Fruit fly (Drosophila melanogaster) whole organism, pupa: ENCODE results near the gene dos.

ENCODE experiments used
- CG10348 ChIP-seq: fragments of 200-800 bp; sonication (Bioruptor generic); IDR thresholded peaks from 2 replicates; pipeline ENCODE4 v1.3.6; 2022; ENCODE audit warnings: missing biosample characterization, missing genetic modification characterization
- CG12605 ChIP-seq: fragments of 200-800 bp; sonication (Bioruptor generic); IDR thresholded peaks from 2 replicates; pipeline ENCODE4 v1.3.6; 2022; ENCODE audit warnings: missing biosample characterization, missing genetic modification characterization
- CG13204 ChIP-seq: fragments of 200-800 bp; sonication (Bioruptor generic); optimal IDR thresholded peaks from 2 replicates; lab custom pipeline; 2018; ENCODE audit warnings: missing biosample characterization, mild to moderate bottlenecking, missing genetic modification characterization, moderate library complexity
- CG14655 ChIP-seq: fragments of 200-800 bp; sonication (Bioruptor generic); optimal IDR thresholded peaks from 3 replicates; lab custom pipeline; 2017; ENCODE audit warnings: mild to moderate bottlenecking, missing biosample characterization, missing genetic modification reagents, missing genetic modification characterization
- CG15710 ChIP-seq: fragments of 200-800 bp; sonication (Bioruptor generic); optimal IDR thresholded peaks from 2 replicates; lab custom pipeline; 2018; ENCODE audit warnings: missing biosample characterization, mild to moderate bottlenecking, missing genetic modification characterization, moderate library complexity
- CG17806 ChIP-seq: fragments of 200-800 bp; sonication (Bioruptor generic); optimal IDR thresholded peaks from 2 replicates; lab custom pipeline; 2018; ENCODE audit warnings: missing biosample characterization, mild to moderate bottlenecking, missing genetic modification characterization, moderate library complexity
- CG32121 ChIP-seq: fragments of 200-800 bp; sonication (Bioruptor generic); IDR thresholded peaks from 2 replicates; pipeline ENCODE4 v1.3.6; 2022; ENCODE audit warnings: missing biosample characterization, missing genetic modification characterization
- CG34367 ChIP-seq: fragments of 200-800 bp; sonication (Bioruptor generic); optimal IDR thresholded peaks from 2 replicates; lab custom pipeline; 2018; ENCODE audit warnings: missing biosample characterization, mild to moderate bottlenecking, missing genetic modification characterization
- CG4496 ChIP-seq: fragments of 200-800 bp; sonication (Bioruptor generic); IDR thresholded peaks from 3 replicates; pipeline ENCODE4 v1.3.6; 2022; ENCODE audit warnings: missing biosample characterization, missing genetic modification characterization
- CG8159 ChIP-seq: fragments of 200-800 bp; sonication (Bioruptor generic); optimal IDR thresholded peaks from 3 replicates; lab custom pipeline; 2018; ENCODE audit warnings: missing biosample characterization, mild to moderate bottlenecking, missing genetic modification characterization, moderate library complexity
- CG8301 ChIP-seq: fragments of 200-800 bp; sonication (Bioruptor generic); optimal IDR thresholded peaks from 2 replicates; lab custom pipeline; 2018; ENCODE audit warnings: missing biosample characterization, mild to moderate bottlenecking, missing genetic modification characterization
- CG9948 ChIP-seq: fragments of 200-800 bp; sonication (Bioruptor generic); optimal IDR thresholded peaks from 2 replicates; lab custom pipeline; 2018; ENCODE audit warnings: missing biosample characterization, mild to moderate bottlenecking, missing genetic modification characterization, moderate library complexity
- D1 ChIP-seq: fragments of 200-800 bp; sonication (Bioruptor generic); optimal IDR thresholded peaks from 2 replicates; lab custom pipeline; 2018; ENCODE audit warnings: missing biosample characterization, mild to moderate bottlenecking, missing genetic modification characterization, moderate library complexity
- EcR ChIP-seq: fragments of 200-800 bp; sonication (Bioruptor generic); optimal IDR thresholded peaks from 3 replicates; lab custom pipeline; 2019; ENCODE audit warnings: missing biosample characterization, missing genetic modification characterization, mild to moderate bottlenecking, moderate library complexity, missing genetic modification reagents
- Ets98B ChIP-seq: fragments of 200-800 bp; sonication (Bioruptor generic); IDR thresholded peaks from 2 replicates; pipeline ENCODE4 v1.3.6; 2022; ENCODE audit warnings: missing biosample characterization, missing genetic modification characterization
- Pif1A ChIP-seq: fragments of 200-800 bp; sonication (Bioruptor generic); optimal IDR thresholded peaks from 3 replicates; lab custom pipeline; 2016; ENCODE audit warnings: missing biosample characterization, missing genetic modification characterization
- Pif1B ChIP-seq: fragments of 200-800 bp; sonication (Bioruptor generic); optimal IDR thresholded peaks from 3 replicates; lab custom pipeline; 2016; ENCODE audit warnings: missing biosample characterization, missing genetic modification characterization
- Snoo ChIP-seq: fragments of 200-800 bp; sonication (Bioruptor generic); optimal IDR thresholded peaks from 3 replicates; lab custom pipeline; 2017; ENCODE audit warnings: missing biosample characterization, mild to moderate bottlenecking, missing genetic modification characterization, inconsistent platforms
- fd96Ca ChIP-seq: fragments of 200-800 bp; sonication (Bioruptor generic); IDR thresholded peaks from 3 replicates; pipeline ENCODE4 v1.3.6; 2022; ENCODE audit warnings: missing biosample characterization, missing genetic modification characterization
- gl ChIP-seq: fragments of 200-800 bp; sonication (Bioruptor generic); optimal IDR thresholded peaks from 2 replicates; lab custom pipeline; 2018; ENCODE audit warnings: missing biosample characterization, mild to moderate bottlenecking, missing genetic modification characterization
- rn ChIP-seq: fragments of 200-800 bp; sonication (Bioruptor generic); IDR thresholded peaks from 2 replicates; pipeline ENCODE4 v1.3.6; 2022; ENCODE audit warnings: missing biosample characterization, missing genetic modification characterization

dos gene

DNA sequence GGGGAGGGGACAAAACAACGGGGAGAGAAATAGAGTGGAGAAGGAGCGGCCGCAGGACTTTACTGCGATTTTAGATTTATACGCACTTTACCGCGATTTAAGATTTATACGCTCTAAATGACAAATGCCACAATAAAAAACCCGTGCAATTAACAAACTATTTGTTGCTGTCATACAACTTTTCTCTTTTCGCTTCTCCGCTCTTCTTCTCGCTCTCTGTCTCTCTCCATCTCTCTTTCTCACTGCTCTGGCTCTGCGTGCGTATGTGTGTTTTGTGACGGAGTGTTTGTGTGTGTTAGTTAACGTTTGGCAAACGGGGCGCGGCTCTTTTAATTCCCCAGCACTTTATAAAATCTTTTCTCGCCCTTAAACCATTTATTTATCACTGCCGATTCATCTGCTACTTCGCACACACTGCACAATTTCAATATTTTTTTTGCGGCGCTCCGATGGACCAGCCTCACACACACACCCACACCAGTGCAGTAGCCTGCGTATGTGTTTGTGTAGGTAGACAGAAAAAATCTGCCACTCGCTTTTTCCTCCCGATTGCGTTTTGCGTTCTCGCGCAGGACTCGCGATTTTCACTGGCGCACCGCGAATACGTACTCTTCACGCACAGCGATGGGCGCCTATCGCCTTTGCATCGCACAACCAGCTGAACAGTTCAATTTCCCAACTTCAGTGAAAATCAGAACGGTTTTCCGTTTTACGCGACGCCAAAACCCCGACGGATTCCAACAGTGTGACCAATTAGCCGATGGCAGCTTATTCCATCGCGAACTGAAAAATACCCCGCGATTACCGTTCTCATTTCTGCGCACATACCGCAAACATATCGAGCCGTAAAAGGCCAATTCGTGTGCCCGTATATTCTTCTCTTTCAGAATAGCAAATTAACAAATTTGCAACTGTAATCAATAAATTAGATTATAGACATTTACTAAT lies 3.1 kb upstream of the dos start, which contains the start of gene msn:
Gene msn (minus strand): TSS at position 747 of the 948 bp plus-strand sequence.
- TF ChIP-seq CG13204 (no peak), Snoo (tag; lab: Kevin White, UChicago) (peak; percentile 2), CG10348 (GFP tag; lab: Robert Waterston, UW) (no peak), rn (GFP tag; lab: Robert Waterston, UW) (no peak), Pif1A (GFP tag; lab: Kevin White, UChicago) (no peak), gl (tag; lab: Kevin White, UChicago) (no peak), CG8159 (tag; lab: Kevin White, UChicago) (peak; percentile 15), CG12605 (GFP tag; lab: Robert Waterston, UW) (0 out of 2 replicates have a peak, but pooled peaks have one; percentile 31), CG17806 (tag; lab: Kevin White, UChicago) (no peak), Pif1B (GFP tag; lab: Kevin White, UChicago) (no peak), Ets98B (GFP tag; lab: Robert Waterston, UW) (0 out of 2 replicates have a peak, but pooled peaks have one; percentile 14), CG15710 (tag; lab: Kevin White, UChicago) (no peak), CG14655 (GFP tag; lab: Kevin White, UChicago) (no peak), CG9948 (tag; lab: Kevin White, UChicago) (no peak), EcR (peak; percentile 51), CG34367 (tag; lab: Kevin White, UChicago) (no peak), CG4496 (peak; percentile 52), CG32121 (GFP tag; lab: Robert Waterston, UW) (no peak), D1 (tag; lab: Kevin White, UChicago) (no peak)

DNA sequence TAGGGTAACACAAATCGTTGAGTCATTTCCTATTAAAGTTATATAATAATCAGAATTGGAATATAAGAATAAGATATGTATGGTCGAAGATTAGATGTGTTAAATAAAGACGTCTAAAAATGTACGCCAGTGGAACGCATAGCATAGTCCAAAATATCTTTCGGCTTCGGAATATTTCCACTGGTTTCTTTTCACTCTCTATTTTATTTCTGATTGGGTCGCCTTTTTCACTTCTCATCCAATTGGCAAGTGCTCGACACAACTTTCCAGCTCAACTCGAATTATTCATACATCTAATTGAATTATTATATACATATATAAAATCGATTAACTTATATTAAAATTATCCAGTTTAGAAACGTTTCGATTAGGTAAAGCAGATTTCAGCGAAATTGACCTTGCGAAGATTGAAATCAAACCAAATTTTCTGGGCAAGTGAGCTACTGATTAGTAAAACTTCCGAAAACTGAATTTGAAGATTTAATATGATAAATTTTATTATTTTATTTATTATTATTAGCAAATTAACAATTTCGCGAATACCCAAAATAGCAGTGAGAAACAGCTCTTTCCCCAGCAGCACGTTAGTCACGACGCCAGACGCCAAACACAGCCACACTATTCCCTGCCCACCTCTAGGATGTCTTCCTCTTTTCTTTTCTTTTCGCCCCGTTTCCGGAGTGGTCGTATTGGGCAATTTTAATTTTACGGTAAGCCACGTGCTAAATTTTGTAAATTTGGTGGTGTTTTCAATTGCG lies 2.2 kb upstream of the dos start, which contains the start of gene RpL8:
Gene RpL8 (plus strand): TSS at position 653 of the 758 bp plus-strand sequence.
- TF ChIP-seq CG8159 (tag; lab: Kevin White, UChicago) (peak; percentile 60), Pif1A (GFP tag; lab: Kevin White, UChicago) (peak; percentile 72), Ets98B (GFP tag; lab: Robert Waterston, UW) (peak; percentile 74), D1 (tag; lab: Kevin White, UChicago) (no peak), CG9948 (tag; lab: Kevin White, UChicago) (peak; percentile 1), Snoo (tag; lab: Kevin White, UChicago) (peak; percentile 88), EcR (no peak), CG10348 (GFP tag; lab: Robert Waterston, UW) (no peak), CG17806 (tag; lab: Kevin White, UChicago) (peak; percentile 30), Pif1B (GFP tag; lab: Kevin White, UChicago) (peak; percentile 64), CG15710 (tag; lab: Kevin White, UChicago) (peak; percentile 56), CG8301 (tag; lab: Kevin White, UChicago) (peak; percentile 35), CG12605 (GFP tag; lab: Robert Waterston, UW) (peak; percentile 72), rn (GFP tag; lab: Robert Waterston, UW) (peak; percentile 39; the same call in 1 of the 2 replicates), CG32121 (GFP tag; lab: Robert Waterston, UW) (peak; percentile 33; the same call in 1 of the 2 replicates), CG4496 (peak; percentile 86), fd96Ca (GFP tag; lab: Robert Waterston, UW) (peak; percentile 59; the same call in 1 of the 3 replicates), CG13204 (peak; percentile 69), gl (tag; lab: Kevin White, UChicago) (peak; percentile 47), CG34367 (tag; lab: Kevin White, UChicago) (peak; percentile 73), CG14655 (GFP tag; lab: Kevin White, UChicago) (peak; percentile 53)

DNA sequence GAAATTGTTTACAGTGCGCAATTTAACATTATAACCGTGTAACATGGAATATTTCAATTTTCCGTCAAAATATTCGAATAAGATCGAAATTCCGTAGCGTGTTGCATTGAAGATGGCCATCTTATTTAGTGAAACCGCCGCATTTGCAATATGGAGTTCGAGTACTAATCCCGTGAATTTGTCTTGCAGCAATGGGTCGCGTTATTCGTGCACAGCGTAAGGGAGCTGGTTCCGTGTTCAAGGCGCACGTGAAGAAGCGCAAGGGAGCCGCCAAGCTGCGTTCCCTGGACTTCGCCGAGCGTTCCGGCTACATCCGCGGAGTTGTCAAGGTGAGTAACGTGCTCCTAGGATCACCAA lies 1.7 kb upstream of the dos start:
- TF ChIP-seq EcR, result no peak
- no peak for TF ChIP-seq gl (tag; lab: Kevin White, UChicago)
- no peak for TF ChIP-seq CG4496
- TF ChIP-seq CG12605 (GFP tag; lab: Robert Waterston, UW), result no peak
- TF ChIP-seq CG15710 (tag; lab: Kevin White, UChicago), result no peak
- TF ChIP-seq fd96Ca (GFP tag; lab: Robert Waterston, UW), result no peak
- no peak for TF ChIP-seq CG32121 (GFP tag; lab: Robert Waterston, UW)
- no peak for TF ChIP-seq CG10348 (GFP tag; lab: Robert Waterston, UW)
- no peak for TF ChIP-seq CG14655 (GFP tag; lab: Kevin White, UChicago)
- TF ChIP-seq Pif1A (GFP tag; lab: Kevin White, UChicago), result no peak
- TF ChIP-seq Ets98B (GFP tag; lab: Robert Waterston, UW), result no peak
- TF ChIP-seq CG8159 (tag; lab: Kevin White, UChicago), result no peak
- TF ChIP-seq CG34367 (tag; lab: Kevin White, UChicago), result no peak
- TF ChIP-seq CG13204, result no peak
- no peak for TF ChIP-seq Snoo (tag; lab: Kevin White, UChicago)

DNA sequence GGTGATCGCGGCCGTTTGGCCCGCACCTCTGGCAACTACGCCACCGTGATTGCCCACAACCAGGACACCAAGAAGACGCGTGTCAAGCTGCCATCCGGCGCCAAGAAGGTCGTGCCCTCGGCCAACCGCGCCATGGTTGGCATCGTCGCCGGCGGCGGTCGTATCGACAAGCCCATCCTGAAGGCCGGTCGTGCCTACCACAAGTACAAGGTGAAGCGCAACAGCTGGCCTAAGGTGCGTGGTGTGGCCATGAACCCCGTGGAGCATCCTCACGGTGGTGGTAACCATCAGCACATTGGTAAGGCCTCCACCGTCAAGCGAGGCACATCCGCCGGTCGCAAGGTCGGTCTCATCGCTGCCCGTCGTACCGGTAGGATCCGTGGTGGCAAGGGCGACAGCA lies 908 bp upstream of the dos start:
- TF ChIP-seq Snoo (tag; lab: Kevin White, UChicago), result no peak
- TF ChIP-seq CG4496, result 0 out of 3 replicates have a peak, but pooled peaks have one; percentile 20
